Worm (Caenorhabditis elegans) whole organism, midembryonic: ENCODE measurements around the gene oac-2.

Source experiments
- T22C8.4 ChIP-seq: fragments of 200-800 bp; sonication (Bioruptor generic); IDR thresholded peaks from 2 replicates; pipeline ENCODE4 v1.3.6; 2022; ENCODE audit warnings: missing genetic modification characterization, missing compliant biosample characterization
- cog-1 ChIP-seq: sonication (generic microtip); optimal IDR thresholded peaks from 2 replicates; lab custom pipeline; 2016; ENCODE audit warnings: missing genetic modification characterization, missing compliant biosample characterization
- flt-1 ChIP-seq: fragments of 200-800 bp; sonication (Bioruptor generic); IDR thresholded peaks from 2 replicates; pipeline ENCODE4 v1.3.6; 2022; ENCODE audit warnings: missing genetic modification characterization, missing compliant biosample characterization
- klf-2 ChIP-seq: fragments of 200-800 bp; sonication (Bioruptor generic); conservative IDR thresholded peaks from 2 replicates; pipeline ENCODE4 v1.3.6; 2022; ENCODE audit warnings: missing genetic modification reagents, missing genetic modification characterization, missing compliant biosample characterization
- med-1 ChIP-seq: sonication (generic microtip); optimal IDR thresholded peaks from 2 replicates; lab custom pipeline; 2017; ENCODE audit warnings: missing genetic modification characterization, mild to moderate bottlenecking, missing compliant biosample characterization, antibody characterized with exemption, missing genetic modification reagents; ENCODE audit not compliant: insufficient read depth
- ref-1 ChIP-seq: fragments of 200-800 bp; sonication (Bioruptor generic); conservative IDR thresholded peaks from 2 replicates; pipeline ENCODE4 v1.3.6; 2022; ENCODE audit warnings: missing genetic modification reagents, missing genetic modification characterization, missing compliant biosample characterization
- tab-1 ChIP-seq: fragments of 200-800 bp; sonication (Bioruptor generic); IDR thresholded peaks from 2 replicates; pipeline ENCODE4 v1.3.6; 2022; ENCODE audit warnings: missing genetic modification characterization, missing compliant biosample characterization
- ztf-23 ChIP-seq: fragments of 200-800 bp; sonication (Bioruptor generic); IDR thresholded peaks from 2 replicates; pipeline ENCODE4 v1.3.6; 2022; ENCODE audit warnings: missing genetic modification reagents, missing genetic modification characterization, missing compliant biosample characterization
- ztf-29 ChIP-seq: fragments of 200-800 bp; sonication (Bioruptor generic); IDR thresholded peaks from 2 replicates; pipeline ENCODE4 v1.3.6; 2022; ENCODE audit warnings: missing genetic modification reagents, missing genetic modification characterization, missing compliant biosample characterization

The oac-2 gene

DNA sequence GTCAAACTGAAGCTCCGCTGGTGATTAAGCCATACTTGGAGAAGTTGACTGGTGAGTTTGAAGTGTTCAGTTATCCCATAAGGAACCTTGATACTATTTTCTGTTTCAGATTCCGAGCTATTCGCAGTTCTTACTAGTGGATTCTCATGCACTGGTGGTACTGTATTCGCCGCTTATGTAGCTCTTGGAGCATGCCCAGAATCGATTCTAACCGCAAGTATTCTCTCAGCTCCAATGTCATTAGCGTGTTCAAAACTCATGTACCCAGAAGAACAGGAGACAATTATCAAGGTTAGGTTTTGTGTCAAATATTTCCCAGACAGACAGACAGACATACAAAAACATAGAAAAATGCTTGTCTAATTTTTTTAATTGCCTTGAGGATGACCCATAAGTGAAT is 10.0 kb downstream of the oac-2 start:
- TF ChIP-seq klf-2 (no peak), T22C8.4 (GFP tag; lab: Robert Waterston, UW) (no peak), cog-1 (tag; lab: Kevin White, UChicago) (no peak), ztf-23 (GFP tag; lab: Robert Waterston, UW) (no peak)

DNA sequence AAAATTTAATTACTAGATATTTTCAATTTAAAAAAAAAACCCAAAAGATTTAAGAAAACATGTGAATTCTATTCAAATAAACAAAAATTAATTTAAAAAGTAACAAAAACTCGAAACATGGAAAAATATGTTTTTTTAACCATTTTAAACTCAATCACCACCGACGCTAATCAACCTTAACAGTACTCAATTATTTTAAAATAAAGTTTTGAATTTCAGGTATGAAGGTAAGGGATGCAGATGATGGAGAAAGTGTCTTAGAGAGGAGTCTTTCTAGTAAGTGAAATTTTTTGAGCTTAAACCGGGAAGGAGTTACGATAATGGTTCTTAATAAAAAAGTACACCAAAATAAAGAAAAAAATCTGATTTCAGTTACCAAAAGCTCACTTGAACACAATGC is 11.4 kb downstream of the oac-2 start, which contains the start of gene slc-28.1:
Gene slc-28.1 (plus strand): TSS at position 301 of the 400 bp plus-strand sequence.
- TF ChIP-seq flt-1 (GFP tag; lab: Robert Waterston, UW) (no peak), ztf-29 (no peak), tab-1 (no peak), cog-1 (tag; lab: Kevin White, UChicago) (no peak)

- TF ChIP-seq cog-1 (tag; lab: Kevin White, UChicago) (no peak), med-1 (GFP tag; lab: Kevin White, UChicago) (no peak), ztf-23 (GFP tag; lab: Robert Waterston, UW) (no peak), T22C8.4 (GFP tag; lab: Robert Waterston, UW) (no peak), klf-2 (no peak)
Measured at ce11 chrV:3459919-3460318, 15.0 kb downstream of the oac-2 start, which contains the start of gene slc-28.2. Gene slc-28.2, plus strand, starts transcription at chrV:3460219.

DNA sequence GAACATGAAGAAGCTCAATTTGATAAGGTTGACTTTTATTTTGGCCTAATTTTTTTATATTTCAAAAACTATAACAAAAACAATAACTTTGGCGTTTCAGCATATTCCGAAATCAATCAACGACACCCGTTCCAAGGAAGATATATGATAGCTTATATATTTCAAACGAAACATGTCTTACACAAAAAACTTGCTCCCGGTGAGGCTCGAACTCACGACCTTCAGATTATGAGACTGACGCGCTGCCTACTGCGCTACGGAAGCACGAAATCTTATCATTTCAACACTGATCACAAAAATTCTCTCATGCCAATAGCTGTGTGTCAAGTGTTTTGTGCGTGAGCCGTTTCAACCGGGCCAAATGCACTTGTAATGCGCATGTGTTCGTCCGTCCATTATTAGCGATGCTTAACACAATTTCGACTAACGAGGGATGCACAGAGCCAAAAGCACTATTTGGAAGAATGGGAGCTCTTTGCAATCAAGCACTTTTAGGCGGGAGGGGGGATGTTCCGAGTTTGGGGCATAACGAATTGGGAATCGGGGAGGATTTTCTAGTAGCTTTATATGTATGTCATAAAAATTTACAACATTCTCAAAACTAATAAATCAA is 19.7 kb downstream of the oac-2 start:
- TF ChIP-seq klf-2 (no peak), flt-1 (GFP tag; lab: Robert Waterston, UW) (no peak), T22C8.4 (GFP tag; lab: Robert Waterston, UW) (no peak), ref-1 (no peak), med-1 (GFP tag; lab: Kevin White, UChicago) (no peak), tab-1 (no peak), ztf-29 (no peak), cog-1 (tag; lab: Kevin White, UChicago) (no peak), ztf-23 (GFP tag; lab: Robert Waterston, UW) (no peak)

ce11 chrV:3454620-3455019 is 20.3 kb downstream of the oac-2 start:
- TF ChIP-seq med-1 (GFP tag; lab: Kevin White, UChicago) (no peak), klf-2 (no peak), flt-1 (GFP tag; lab: Robert Waterston, UW) (no peak), T22C8.4 (GFP tag; lab: Robert Waterston, UW) (no peak), ztf-23 (GFP tag; lab: Robert Waterston, UW) (no peak)

- TF ChIP-seq ref-1 (no peak), cog-1 (tag; lab: Kevin White, UChicago) (no peak)
Measured at ce11 chrV:3452489-3452888, 22.4 kb downstream of the oac-2 start.

ce11 chrV:3451646-3452045 is 23.3 kb downstream of the oac-2 start:
- TF ChIP-seq T22C8.4 (GFP tag; lab: Robert Waterston, UW) (no peak), klf-2 (no peak), ref-1 (no peak), tab-1 (no peak), ztf-23 (GFP tag; lab: Robert Waterston, UW) (no peak), flt-1 (GFP tag; lab: Robert Waterston, UW) (no peak), cog-1 (tag; lab: Kevin White, UChicago) (no peak), med-1 (GFP tag; lab: Kevin White, UChicago) (no peak), ztf-29 (no peak)

- TF ChIP-seq med-1 (GFP tag; lab: Kevin White, UChicago) (no peak), tab-1 (no peak), flt-1 (GFP tag; lab: Robert Waterston, UW) (no peak), ref-1 (no peak), cog-1 (tag; lab: Kevin White, UChicago) (no peak), ztf-23 (GFP tag; lab: Robert Waterston, UW) (no peak), T22C8.4 (GFP tag; lab: Robert Waterston, UW) (no peak), ztf-29 (no peak), klf-2 (no peak)
Measured at ce11 chrV:3450351-3450750, 24.6 kb downstream of the oac-2 start.

DNA sequence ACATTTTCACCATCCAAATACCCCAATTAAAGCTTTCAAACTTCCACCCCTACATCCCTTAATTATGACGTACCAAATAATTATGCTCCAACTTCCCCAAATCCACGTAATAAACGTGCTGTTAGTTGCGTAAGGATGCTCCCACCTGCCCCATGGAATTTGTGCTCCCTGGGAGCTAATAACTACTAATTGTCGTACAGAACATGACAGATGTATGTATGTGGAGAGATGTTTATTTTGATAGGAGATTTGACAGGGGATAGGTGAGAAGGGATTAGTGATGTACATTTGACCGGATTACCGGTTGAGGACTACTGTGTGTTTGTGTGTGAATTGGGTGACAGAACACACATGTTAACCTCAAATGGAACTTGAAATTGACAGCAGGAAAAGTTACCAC is 25.1 kb downstream of the oac-2 start:
- no peak for TF ChIP-seq flt-1 (GFP tag; lab: Robert Waterston, UW)
- no peak for TF ChIP-seq T22C8.4 (GFP tag; lab: Robert Waterston, UW)
- TF ChIP-seq med-1 (GFP tag; lab: Kevin White, UChicago), result no peak
- TF ChIP-seq ztf-29, result no peak
- no peak for TF ChIP-seq klf-2
- TF ChIP-seq cog-1 (tag; lab: Kevin White, UChicago), result no peak
- no peak for TF ChIP-seq ztf-23 (GFP tag; lab: Robert Waterston, UW)
- no peak for TF ChIP-seq ref-1
- no peak for TF ChIP-seq tab-1

- TF ChIP-seq klf-2 (no peak), cog-1 (tag; lab: Kevin White, UChicago) (no peak), flt-1 (GFP tag; lab: Robert Waterston, UW) (no peak), med-1 (GFP tag; lab: Kevin White, UChicago) (no peak), ref-1 (no peak), ztf-29 (no peak), ztf-23 (GFP tag; lab: Robert Waterston, UW) (no peak), T22C8.4 (GFP tag; lab: Robert Waterston, UW) (no peak), tab-1 (no peak)
Measured at ce11 chrV:3445090-3445832, 29.7 kb downstream of the oac-2 start.
